Fruit fly (Drosophila melanogaster): ENCODE results near the gene CG42692.
A peak's percentile ranks its signal among the peaks of the same experiment; 100 is the strongest.

CG42692 gene

DNA sequence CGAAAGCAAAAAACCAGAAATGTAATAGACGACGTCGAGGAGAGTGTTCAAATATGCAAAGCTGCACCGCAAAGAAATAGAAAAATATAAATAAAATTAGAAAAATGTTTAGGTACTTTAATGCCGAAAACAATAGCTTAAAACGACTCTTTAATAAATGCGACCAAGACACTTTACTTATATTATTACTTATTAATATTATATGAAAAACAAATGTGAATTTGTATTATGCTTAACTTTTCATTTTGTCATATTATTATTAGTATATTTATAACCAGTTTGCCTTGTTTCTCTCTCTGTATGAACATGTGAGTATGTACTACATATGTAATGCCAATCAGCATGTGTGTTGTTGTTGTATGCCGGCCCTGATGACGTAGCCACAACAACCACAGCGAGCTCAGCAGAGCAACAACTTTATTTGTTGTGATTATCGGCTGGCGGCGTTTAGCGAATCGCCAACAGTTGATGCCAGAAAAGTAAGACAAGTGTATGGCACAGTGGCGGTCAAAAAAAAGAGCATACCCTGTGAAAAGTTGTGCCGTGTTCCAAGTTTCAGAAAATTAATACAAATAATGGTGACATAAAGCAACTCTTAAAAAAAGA, 14.3 kb downstream of the CG42692 start:
- TF ChIP-seq CG15336 (GFP tag; IDR thresholded peaks at IDR 0.05) = peak; percentile 98
- no peak for TF ChIP-seq Sox15 (GFP tag; optimal IDR thresholded peaks at IDR 0.05)
- TF ChIP-seq CG3032 (tag; optimal IDR thresholded peaks at IDR 0.05) = peak; percentile 91
- TF ChIP-seq CG6276 (GFP tag; optimal IDR thresholded peaks at IDR 0.05) = peak; percentile 94
- peak; percentile 95 for TF ChIP-seq Gug (GFP tag; IDR thresholded peaks at IDR 0.05)
- peak; percentile 2 for TF ChIP-seq CG8319 (GFP tag; optimal IDR thresholded peaks at IDR 0.05)
- peak; percentile 60 for TF ChIP-seq Hr4 (GFP tag; optimal IDR thresholded peaks at IDR 0.05)
- peak; percentile 69 for TF ChIP-seq CG11762 (GFP tag; optimal IDR thresholded peaks at IDR 0.05; ENCODE audit: insufficient read depth)
- peak; percentile 60 for TF ChIP-seq Sox102F (GFP tag; optimal IDR thresholded peaks at IDR 0.05)
- TF ChIP-seq CG31627 (GFP tag; optimal IDR thresholded peaks at IDR 0.05) = peak; percentile 73
- TF ChIP-seq Ets96B (tag; optimal IDR thresholded peaks at IDR 0.05) = peak; percentile 92
- TF ChIP-seq CG9139 (GFP tag; optimal IDR thresholded peaks at IDR 0.05) = peak; percentile 69
- no peak for TF ChIP-seq Hr38 (GFP tag; optimal IDR thresholded peaks at IDR 0.05)
- TF ChIP-seq Sox14 (GFP tag; optimal IDR thresholded peaks at IDR 0.05) = peak; percentile 62
- peak; percentile 90 for TF ChIP-seq CG6163 (GFP tag; IDR thresholded peaks at IDR 0.05)
- peak; percentile 63 for TF ChIP-seq fd59A (GFP tag; optimal IDR thresholded peaks at IDR 0.05)
- TF ChIP-seq CG10631 (GFP tag; optimal IDR thresholded peaks at IDR 0.05) = peak; percentile 93
- peak; percentile 69 for TF ChIP-seq esn (GFP tag; optimal IDR thresholded peaks at IDR 0.05)
- TF ChIP-seq ss (GFP tag; optimal IDR thresholded peaks at IDR 0.05) = peak; percentile 60 to 78
- TF ChIP-seq CG7368 (GFP tag; optimal IDR thresholded peaks at IDR 0.05) = peak; percentile 37
- TF ChIP-seq Eip78C (GFP tag) = peak; percentile 89
- peak; percentile 79 for TF ChIP-seq Hr39 (GFP tag; optimal IDR thresholded peaks at IDR 0.05)
- TF ChIP-seq Ets21C (GFP tag; optimal IDR thresholded peaks at IDR 0.05) = peak; percentile 56
- TF ChIP-seq spab (GFP tag; optimal IDR thresholded peaks at IDR 0.05) = peak; percentile 69
- peak; percentile 56 for TF ChIP-seq Eip75B (GFP tag; optimal IDR thresholded peaks at IDR 0.05)
- TF ChIP-seq svp (GFP tag) = peak; percentile 81
- TF ChIP-seq vri (GFP tag; optimal IDR thresholded peaks at IDR 0.05) = peak; percentile 68
- TF ChIP-seq net (GFP tag; optimal IDR thresholded peaks at IDR 0.05) = peak; percentile 73
- TF ChIP-seq CG11294 (GFP tag; IDR thresholded peaks at IDR 0.05) = peak; percentile 93
- peak; percentile 61 for TF ChIP-seq Met (GFP tag; optimal IDR thresholded peaks at IDR 0.05)
- TF ChIP-seq CG3919 (GFP tag; optimal IDR thresholded peaks at IDR 0.05) = peak; percentile 77
- peak; percentile 31 for TF ChIP-seq topi (GFP tag; optimal IDR thresholded peaks at IDR 0.05)
- peak; percentile 55 for TF ChIP-seq cyc (GFP tag; optimal IDR thresholded peaks at IDR 0.05)
- no peak for TF ChIP-seq Eip93F (GFP tag; optimal IDR thresholded peaks at IDR 0.05)
- TF ChIP-seq lz (GFP tag; optimal IDR thresholded peaks at IDR 0.05) = peak; percentile 65
- TF ChIP-seq CG11902 (GFP tag; optimal IDR thresholded peaks at IDR 0.05) = peak; percentile 38
- peak; percentile 90 for TF ChIP-seq achi (GFP tag; optimal IDR thresholded peaks at IDR 0.05)
- peak; percentile 85 for TF ChIP-seq Lpt (GFP tag; optimal IDR thresholded peaks at IDR 0.05)
- peak; percentile 5 for TF ChIP-seq Blimp-1 (GFP tag; optimal IDR thresholded peaks at IDR 0.05)
- TF ChIP-seq CG10669 (GFP tag; optimal IDR thresholded peaks at IDR 0.05) = peak; percentile 85
- TF ChIP-seq CG6792 (GFP tag; optimal IDR thresholded peaks at IDR 0.05) = peak; percentile 45
- peak; percentile 82 for TF ChIP-seq OdsH (GFP tag; optimal IDR thresholded peaks at IDR 0.05)
- peak; percentile 34 for TF ChIP-seq CG6854 (GFP tag; optimal IDR thresholded peaks at IDR 0.05)
- peak; percentile 41 for TF ChIP-seq fkh (GFP tag; optimal IDR thresholded peaks at IDR 0.05)
- TF ChIP-seq acj6 (GFP tag; optimal IDR thresholded peaks at IDR 0.05) = peak; percentile 74
- TF ChIP-seq CG8632 (GFP tag; optimal IDR thresholded peaks at IDR 0.05) = peak; percentile 72
- peak; percentile 36 for TF ChIP-seq CG1621 (tag; optimal IDR thresholded peaks at IDR 0.05)
- peak; percentile 89 for TF ChIP-seq CG4318 (GFP tag; optimal IDR thresholded peaks at IDR 0.05)
- TF ChIP-seq CG32006 (GFP tag; optimal IDR thresholded peaks at IDR 0.05) = peak; percentile 95
- peak; percentile 74 for TF ChIP-seq CG34406 (GFP tag; optimal IDR thresholded peaks at IDR 0.05)
- peak; percentile 33 for TF ChIP-seq dac (GFP tag; optimal IDR thresholded peaks at IDR 0.05)
- TF ChIP-seq CG8119 (GFP tag; IDR thresholded peaks at IDR 0.05) = peak; percentile 99
